Worm (Caenorhabditis elegans): ENCODE measurements around the gene damt-1.

Gene damt-1

ce11 chrII:5698254-5698653 lies 21.7 kb upstream of the damt-1 start (continued):
- TF ChIP-seq vab-15 (tag; optimal IDR thresholded peaks at IDR 0.05) (peak; percentile 46), ces-1 (GFP tag; optimal IDR thresholded peaks at IDR 0.05) (no peak), aha-1 (tag; optimal IDR thresholded peaks at IDR 0.05) (no peak), fkh-4 (tag; optimal IDR thresholded peaks at IDR 0.05; ENCODE audit: borderline replicate concordance) (no peak), sup-37 (GFP tag; optimal IDR thresholded peaks at IDR 0.05) (no peak), nhr-84 (tag; optimal IDR thresholded peaks at IDR 0.05) (no peak), nhr-77 (tag; optimal IDR thresholded peaks at IDR 0.05) (no peak), hlh-4 (tag; optimal IDR thresholded peaks at IDR 0.05) (no peak), nhr-28 (tag; optimal IDR thresholded peaks at IDR 0.05) (no peak), mdl-1 (tag; optimal IDR thresholded peaks at IDR 0.05) (peak in 1 of 2 experiments; percentile 26), elt-2 (tag; optimal IDR thresholded peaks at IDR 0.05) (peak; percentile 51), efl-3 (GFP tag; optimal IDR thresholded peaks at IDR 0.05) (no peak), pag-3 (tag; optimal IDR thresholded peaks at IDR 0.05; ENCODE audit: borderline replicate concordance, insufficient read depth) (peak; percentile 81), lin-35 (GFP tag; optimal IDR thresholded peaks at IDR 0.05) (peak; percentile 27 to 72), mef-2 (tag; optimal IDR thresholded peaks at IDR 0.05) (no peak), zip-4 (GFP tag; optimal IDR thresholded peaks at IDR 0.05) (no peak), mab-9 (GFP tag; IDR thresholded peaks at IDR 0.05) (no peak), unc-30 (tag; optimal IDR thresholded peaks at IDR 0.05) (no peak), mep-1 (tag; optimal IDR thresholded peaks at IDR 0.05) (peak; percentile 52), irx-1 (tag; optimal IDR thresholded peaks at IDR 0.05) (no peak), lir-3 (tag; optimal IDR thresholded peaks at IDR 0.05; ENCODE audit: poor library complexity) (no peak), C34B4.2 (tag; optimal IDR thresholded peaks at IDR 0.05) (no peak), egl-13 (tag; optimal IDR thresholded peaks at IDR 0.05) (no peak), nhr-85 (tag) (peak; percentile 56), fos-1 (tag; optimal IDR thresholded peaks at IDR 0.05) (no peak), nhr-20 (tag; optimal IDR thresholded peaks at IDR 0.05) (peak; percentile 77), zag-1 (tag; optimal IDR thresholded peaks at IDR 0.05) (no peak), rnt-1 (tag; optimal IDR thresholded peaks at IDR 0.05) (peak; percentile 57), blmp-1 (tag; optimal IDR thresholded peaks at IDR 0.05) (peak; percentile 38), lin-13 (GFP tag; optimal IDR thresholded peaks at IDR 0.05) (peak; percentile 57), ceh-8 (GFP tag; optimal IDR thresholded peaks at IDR 0.05) (no peak), nhr-19 (GFP tag; conservative IDR thresholded peaks at IDR 0.05) (peak; percentile 82), lin-15B (tag; optimal IDR thresholded peaks at IDR 0.05) (no peak), xbp-1 (tag; optimal IDR thresholded peaks at IDR 0.05) (no peak), C16A3.4 (tag; optimal IDR thresholded peaks at IDR 0.05) (peak; percentile 50), swsn-7 (tag; optimal IDR thresholded peaks at IDR 0.05) (peak; percentile 25), tbx-2 (tag; optimal IDR thresholded peaks at IDR 0.05) (peak; percentile 57), fkh-8 (tag; optimal IDR thresholded peaks at IDR 0.05) (peak; percentile 19)

ce11 chrII:5698869-5699268 lies 21.1 kb upstream of the damt-1 start, which contains the start of the genes C25H3.10 and C25H3.1:
Gene C25H3.10 (minus strand): TSS chrII:5698969.
Gene C25H3.1 (plus strand): TSS chrII:5699071.
- TF ChIP-seq nhr-19 (GFP tag; conservative IDR thresholded peaks at IDR 0.05) (peak; percentile 10), ztf-4 (tag; optimal IDR thresholded peaks at IDR 0.05) (no peak), nhr-71 (tag; optimal IDR thresholded peaks at IDR 0.05) (peak; percentile 39), mep-1 (tag; optimal IDR thresholded peaks at IDR 0.05) (no peak), unc-86 (tag; optimal IDR thresholded peaks at IDR 0.05) (no peak), lin-15B (tag; optimal IDR thresholded peaks at IDR 0.05) (no peak), blmp-1 (tag; optimal IDR thresholded peaks at IDR 0.05) (peak; percentile 20), fkh-10 (GFP tag; optimal IDR thresholded peaks at IDR 0.05) (no peak), ets-5 (GFP tag; IDR thresholded peaks at IDR 0.05) (no peak), alr-1 (tag; optimal IDR thresholded peaks at IDR 0.05; ENCODE audit: borderline replicate concordance) (no peak), rnt-1 (tag; optimal IDR thresholded peaks at IDR 0.05) (peak; percentile 44), tlp-1 (tag; optimal IDR thresholded peaks at IDR 0.05) (no peak), nhr-237 (tag; optimal IDR thresholded peaks at IDR 0.05) (no peak), efl-3 (GFP tag; optimal IDR thresholded peaks at IDR 0.05) (no peak), pqm-1 (tag; optimal IDR thresholded peaks at IDR 0.05) (no peak), lin-14 (GFP tag; optimal IDR thresholded peaks at IDR 0.05) (peak; percentile 6), nhr-20 (tag; optimal IDR thresholded peaks at IDR 0.05) (peak; percentile 19), zip-4 (GFP tag; optimal IDR thresholded peaks at IDR 0.05) (no peak), snpc-4 (tag; optimal IDR thresholded peaks at IDR 0.05) (peak; percentile 57), lsy-2 (tag; optimal IDR thresholded peaks at IDR 0.05) (peak; percentile 2 to 4), snu-23 (GFP tag; optimal IDR thresholded peaks at IDR 0.05) (peak; percentile 33), xbp-1 (tag; optimal IDR thresholded peaks at IDR 0.05) (no peak)
